Worm (Caenorhabditis elegans): Measurements from ENCODE around the gene F47D12.3.

Gene F47D12.3

DNA sequence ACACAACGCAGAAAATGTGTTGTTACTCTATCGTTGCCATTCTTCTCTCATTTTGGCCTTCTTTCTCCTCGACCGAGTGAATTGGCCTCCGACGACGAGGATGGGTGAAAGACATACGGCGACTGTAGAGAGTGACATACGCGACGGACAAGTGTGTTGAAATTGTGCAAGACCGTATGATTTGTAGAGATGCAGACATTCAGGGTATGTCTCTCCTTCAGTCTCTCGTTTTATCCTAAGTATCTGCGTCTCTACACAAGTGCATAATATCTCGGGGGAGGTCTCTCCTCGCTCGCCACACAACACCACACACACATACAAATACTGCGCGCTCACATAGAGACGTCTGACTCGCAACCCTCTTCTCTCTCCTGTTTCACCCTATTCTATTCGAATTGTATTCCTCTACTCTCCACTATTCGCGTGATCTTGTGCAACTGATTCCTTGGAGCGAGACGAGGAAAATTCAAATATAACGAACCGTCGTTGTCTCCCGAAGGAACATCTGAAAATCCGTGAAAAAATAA, 18.1 kb upstream of the F47D12.3 start, which contains the start of gene hmg-1.2 (continued):
- TF ChIP-seq lir-3 (tag; optimal IDR thresholded peaks at IDR 0.05; ENCODE audit: poor library complexity) = peak; percentile 58
- no peak for TF ChIP-seq ama-1 (optimal IDR thresholded peaks at IDR 0.05)
- peak; percentile 49 for TF ChIP-seq fkh-4 (tag; optimal IDR thresholded peaks at IDR 0.05; ENCODE audit: borderline replicate concordance)
- peak; percentile 88 for TF ChIP-seq tbx-2 (tag; optimal IDR thresholded peaks at IDR 0.05)
- no peak for TF ChIP-seq sox-4 (tag; optimal IDR thresholded peaks at IDR 0.05)
- no peak for TF ChIP-seq unc-98 (GFP tag; IDR thresholded peaks at IDR 0.05)
- TF ChIP-seq ztf-11 (tag; optimal IDR thresholded peaks at IDR 0.05) = peak in 1 of 2 experiments; percentile 52
- TF ChIP-seq tlp-1 (tag; optimal IDR thresholded peaks at IDR 0.05) = no peak
- TF ChIP-seq egl-13 (tag; optimal IDR thresholded peaks at IDR 0.05) = peak; percentile 30
- TF ChIP-seq dsc-1 (tag; optimal IDR thresholded peaks at IDR 0.05) = peak; percentile 84
- peak in 3 of 6 experiments; percentile 8 to 52 (median 48) for TF ChIP-seq elt-3 (tag; optimal IDR thresholded peaks at IDR 0.05)
- TF ChIP-seq nhr-12 (tag; optimal IDR thresholded peaks at IDR 0.05) = no peak
- TF ChIP-seq nhr-20 (tag; optimal IDR thresholded peaks at IDR 0.05) = peak; percentile 90
- TF ChIP-seq nhr-47 (tag; optimal IDR thresholded peaks at IDR 0.05) = peak; percentile 83
- TF ChIP-seq elt-2 (tag; optimal IDR thresholded peaks at IDR 0.05) = peak; percentile 68
- TF ChIP-seq ets-5 (GFP tag; IDR thresholded peaks at IDR 0.05) = no peak
- no peak for TF ChIP-seq ceh-63 (GFP tag; optimal IDR thresholded peaks at IDR 0.05)
- TF ChIP-seq irx-1 (tag; optimal IDR thresholded peaks at IDR 0.05) = peak; percentile 75
- peak; percentile 89 for TF ChIP-seq nhr-19 (GFP tag; conservative IDR thresholded peaks at IDR 0.05)
- peak; percentile 10 for TF ChIP-seq pax-3 (tag; optimal IDR thresholded peaks at IDR 0.05)
- no peak for TF ChIP-seq efl-3 (GFP tag; optimal IDR thresholded peaks at IDR 0.05)
- peak; percentile 68 for TF ChIP-seq nhr-77 (tag; optimal IDR thresholded peaks at IDR 0.05)
- no peak for TF ChIP-seq unc-30 (tag; optimal IDR thresholded peaks at IDR 0.05)
- TF ChIP-seq egl-27 (tag; optimal IDR thresholded peaks at IDR 0.05) = peak in 1 of 2 experiments; percentile 81
- peak; percentile 56 for TF ChIP-seq fkh-10 (GFP tag; optimal IDR thresholded peaks at IDR 0.05)
- TF ChIP-seq nhr-85 (tag) = peak; percentile 92
- peak; percentile 28 for TF ChIP-seq mef-2 (tag; optimal IDR thresholded peaks at IDR 0.05)
- TF ChIP-seq jun-1 (tag; optimal IDR thresholded peaks at IDR 0.05) = peak; percentile 76
- TF ChIP-seq ceh-8 (GFP tag; optimal IDR thresholded peaks at IDR 0.05) = peak; percentile 66
- TF ChIP-seq hpl-2 (GFP tag; optimal IDR thresholded peaks at IDR 0.05) = peak; percentile 68
- peak; percentile 94 for TF ChIP-seq nhr-71 (tag; optimal IDR thresholded peaks at IDR 0.05)
- peak; percentile 61 for TF ChIP-seq zip-4 (GFP tag; optimal IDR thresholded peaks at IDR 0.05)
- TF ChIP-seq lin-13 (GFP tag; optimal IDR thresholded peaks at IDR 0.05) = peak; percentile 72
- TF ChIP-seq unc-62 (GFP tag; optimal IDR thresholded peaks at IDR 0.05) = no peak
- no peak for TF ChIP-seq vab-15 (tag; optimal IDR thresholded peaks at IDR 0.05)
- TF ChIP-seq nhr-28 (tag; optimal IDR thresholded peaks at IDR 0.05) = no peak
- peak; percentile 24 for TF ChIP-seq ceh-90 (tag; optimal IDR thresholded peaks at IDR 0.05)
- no peak for TF ChIP-seq skn-1 (tag; optimal IDR thresholded peaks at IDR 0.05)
- TF ChIP-seq isw-1 (GFP tag; IDR thresholded peaks at IDR 0.05) = peak; percentile 63
- no peak for TF ChIP-seq nhr-84 (tag; optimal IDR thresholded peaks at IDR 0.05)
- TF ChIP-seq rnt-1 (tag; optimal IDR thresholded peaks at IDR 0.05) = peak; percentile 73
- peak; percentile 74 for TF ChIP-seq C16A3.4 (tag; optimal IDR thresholded peaks at IDR 0.05)
- TF ChIP-seq lsy-2 (tag; optimal IDR thresholded peaks at IDR 0.05) = peak; percentile 79 to 81

- TF ChIP-seq efl-1 (optimal IDR thresholded peaks at IDR 0.05) (no peak), efl-1 (GFP tag; optimal IDR thresholded peaks at IDR 0.05 in 1 of 2) (peak in 1 of 2 experiments; percentile 46), lir-3 (tag; optimal IDR thresholded peaks at IDR 0.05; ENCODE audit: poor library complexity) (no peak)
These were observed 15.2 kb upstream of the F47D12.3 start for ce11 chrIII:6283024-6283423.

Data from whole organism, L1 larva.